Worm (Caenorhabditis elegans) whole organism, L4/young adult: ENCODE data around the gene C33D9.8.

Experiments
- W03F9.2 ChIP-seq: fragments of 150-350 bp; optimal IDR thresholded peaks from 2 replicates; lab custom pipeline; 2014; ENCODE audit warnings: missing biosample characterization, missing genetic modification characterization
- dao-5 ChIP-seq: sonication (generic microtip); optimal IDR thresholded peaks from 2 replicates; lab custom pipeline; 2016; ENCODE audit warnings: missing genotype, missing genetic modification characterization, moderate library complexity, missing compliant biosample characterization
- him-1 ChIP-seq: sonication (generic microtip); optimal IDR thresholded peaks from 2 replicates; lab custom pipeline; 2016; ENCODE audit warnings: missing genotype, missing genetic modification reagents, missing genetic modification characterization, missing compliant biosample characterization

DNA sequence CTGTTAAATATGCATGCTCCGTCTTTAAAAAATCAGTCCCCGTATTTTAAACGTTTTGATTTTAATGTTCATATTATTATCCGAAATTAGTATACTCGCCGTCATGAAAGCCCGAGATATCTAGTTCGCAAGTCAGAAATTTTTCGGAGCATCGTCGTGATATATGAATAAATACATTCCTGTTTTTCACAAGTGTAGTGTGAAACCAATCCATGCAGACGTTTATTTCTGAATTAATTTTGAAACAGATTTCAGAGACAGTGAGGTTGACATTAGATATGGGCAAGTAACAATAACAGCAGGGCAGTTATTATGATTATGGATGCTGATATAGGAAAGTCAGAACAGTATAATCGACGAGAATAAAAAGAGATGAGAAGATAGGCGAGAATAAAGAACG lies 34.1 kb downstream of the C33D9.8 start:
- TF ChIP-seq dao-5 (tag; lab: Kevin White, UChicago) = no peak
- no peak for TF ChIP-seq him-1 (tag; lab: Kevin White, UChicago)
- TF ChIP-seq W03F9.2 (tag; lab: Kevin White, UChicago) = no peak
